Fruit fly (Drosophila melanogaster) whole organism: ENCODE data around the gene CG13970.

Experiments used
- CG8478 ChIP-seq: fragments of >200 bp; optimal IDR thresholded peaks from 2 replicates; lab custom pipeline; 2018; ENCODE audit warnings: inconsistent platforms
- Dll ChIP-seq: fragments of >200 bp; optimal IDR thresholded peaks from 2 replicates; lab custom pipeline; 2017
- EcR ChIP-seq, 2 experiments: fragments of >200 bp; optimal IDR thresholded peaks; 2 replicates each; lab custom pipeline; 2017; ENCODE audit warnings: missing biosample characterization in 2 of 2, missing genetic modification characterization in 2 of 2, missing genetic modification reagents in 2 of 2
- pan ChIP-seq: fragments of >200 bp; optimal IDR thresholded peaks from 2 replicates; lab custom pipeline; 2017
- psq ChIP-seq: fragments of >200 bp; optimal IDR thresholded peaks from 2 replicates; lab custom pipeline; 2017
- usp ChIP-seq: fragments of >200 bp; optimal IDR thresholded peaks from 2 replicates; lab custom pipeline; 2017; ENCODE audit warnings: missing biosample characterization, missing genetic modification characterization, mixed read lengths

The CG13970 gene

dm6 chr2L:20078880-20079279 lies 25.1 kb downstream of the CG13970 start:
- TF ChIP-seq usp (GFP tag; lab: Kevin White, UChicago) (no peak), Dll (lab: Kevin White, UChicago) (no peak), EcR (GFP tag; optimal IDR thresholded peaks at IDR 0.05; lab: Kevin White, UChicago) (no peak), psq (lab: Kevin White, UChicago) (no peak)

dm6 chr2L:20077423-20078401 lies 26.2 kb downstream of the CG13970 start:
- TF ChIP-seq usp (GFP tag; lab: Kevin White, UChicago) (no peak), pan (lab: Kevin White, UChicago) (peak; percentile 23)

dm6 chr2L:20075234-20075803 lies 28.6 kb downstream of the CG13970 start, which contains the start of the genes pr and neb:
Gene pr, minus strand, starts transcription at chr2L:20075458.
Gene neb, plus strand, starts transcription at chr2L:20075757.
- TF ChIP-seq usp (GFP tag; lab: Kevin White, UChicago): no peak
- TF ChIP-seq psq (lab: Kevin White, UChicago): no peak
- TF ChIP-seq Dll (lab: Kevin White, UChicago): no peak
- TF ChIP-seq EcR (GFP tag; optimal IDR thresholded peaks at IDR 0.05; lab: Kevin White, UChicago): no peak
- TF ChIP-seq CG8478 (lab: Kevin White, UChicago): no peak
- TF ChIP-seq pan (lab: Kevin White, UChicago): no peak

dm6 chr2L:20074388-20074787 lies 29.6 kb downstream of the CG13970 start:
- TF ChIP-seq Dll (lab: Kevin White, UChicago): no peak
- no peak for TF ChIP-seq psq (lab: Kevin White, UChicago)

dm6 chr2L:20072095-20072494 lies 31.9 kb downstream of the CG13970 start, which contains the start of gene CG10730:
Gene CG10730, minus strand, starts transcription at chr2L:20072195.
- no peak for TF ChIP-seq psq (lab: Kevin White, UChicago)
- no peak for TF ChIP-seq pan (lab: Kevin White, UChicago)
- TF ChIP-seq usp (GFP tag; lab: Kevin White, UChicago): no peak
- TF ChIP-seq CG8478 (lab: Kevin White, UChicago): no peak
- no peak for TF ChIP-seq Dll (lab: Kevin White, UChicago)
- TF ChIP-seq EcR (GFP tag; optimal IDR thresholded peaks at IDR 0.05; lab: Kevin White, UChicago): no peak

- TF ChIP-seq Dll (lab: Kevin White, UChicago) (no peak), pan (lab: Kevin White, UChicago) (no peak), EcR (GFP tag; optimal IDR thresholded peaks at IDR 0.05; lab: Kevin White, UChicago) (no peak), CG8478 (lab: Kevin White, UChicago) (no peak), psq (lab: Kevin White, UChicago) (no peak)
Observed at dm6 chr2L:20069158-20070016, 34.6 kb downstream of the CG13970 start.

dm6 chr2L:20067928-20068327 lies 36.0 kb downstream of the CG13970 start:
- no peak for TF ChIP-seq pan (lab: Kevin White, UChicago)
- TF ChIP-seq EcR (GFP tag; optimal IDR thresholded peaks at IDR 0.05; lab: Kevin White, UChicago): no peak
- no peak for TF ChIP-seq psq (lab: Kevin White, UChicago)

- TF ChIP-seq EcR (GFP tag; optimal IDR thresholded peaks at IDR 0.05; lab: Kevin White, UChicago) (no peak), Dll (lab: Kevin White, UChicago) (no peak), usp (GFP tag; lab: Kevin White, UChicago) (no peak), CG8478 (lab: Kevin White, UChicago) (no peak), pan (lab: Kevin White, UChicago) (no peak), psq (lab: Kevin White, UChicago) (no peak)
Observed at dm6 chr2L:20066233-20066650, 37.7 kb downstream of the CG13970 start, which contains the start of gene bwa. Gene bwa, plus strand, starts transcription at chr2L:20066391.

dm6 chr2L:20065516-20065915 lies 38.4 kb downstream of the CG13970 start, which contains the start of gene vls:
Gene vls, minus strand, starts transcription at chr2L:20065679.
- TF ChIP-seq Dll (lab: Kevin White, UChicago) (no peak), pan (lab: Kevin White, UChicago) (no peak), EcR (GFP tag; optimal IDR thresholded peaks at IDR 0.05; lab: Kevin White, UChicago) (no peak), psq (lab: Kevin White, UChicago) (no peak), CG8478 (lab: Kevin White, UChicago) (no peak), usp (GFP tag; lab: Kevin White, UChicago) (no peak)

- no peak for TF ChIP-seq usp (GFP tag; lab: Kevin White, UChicago)
- TF ChIP-seq Dll (lab: Kevin White, UChicago): no peak
- no peak for TF ChIP-seq psq (lab: Kevin White, UChicago)
- no peak for TF ChIP-seq pan (lab: Kevin White, UChicago)
- TF ChIP-seq EcR (GFP tag; optimal IDR thresholded peaks at IDR 0.05; lab: Kevin White, UChicago): no peak
- no peak for TF ChIP-seq CG8478 (lab: Kevin White, UChicago)
Observed at dm6 chr2L:20061018-20061657, 42.8 kb downstream of the CG13970 start, which contains the start of the genes barr and lok. Gene barr, minus strand, starts transcription at chr2L:20061370. Gene lok, plus strand, starts transcription at chr2L:20061422.
